Fruit fly (Drosophila melanogaster) whole organism, wandering third instar larva: ENCODE measurements around the gene Tango6.

Experiments
- Abd-B ChIP-seq: fragments of >200 bp; optimal IDR thresholded peaks from 2 replicates; lab custom pipeline; 2017; ENCODE audit warnings: missing biosample characterization, missing genetic modification characterization
- CG32264 ChIP-seq: fragments of 200-800 bp; sonication (Bioruptor generic); optimal IDR thresholded peaks from 2 replicates; lab custom pipeline; 2016; ENCODE audit warnings: missing biosample characterization, missing genetic modification characterization
- CG9705 ChIP-seq: fragments of 200-800 bp; sonication (Bioruptor generic); optimal IDR thresholded peaks from 2 replicates; lab custom pipeline; 2018; ENCODE audit warnings: missing biosample characterization, mild to moderate bottlenecking, missing genetic modification characterization
- CrebA ChIP-seq: fragments of 200-800 bp; sonication (Bioruptor generic); optimal IDR thresholded peaks from 2 replicates; lab custom pipeline; 2016; ENCODE audit warnings: missing biosample characterization, mild to moderate bottlenecking, missing genetic modification characterization, borderline replicate concordance
- Dfd ChIP-seq: fragments of >200 bp; optimal IDR thresholded peaks from 2 replicates; lab custom pipeline; 2017; ENCODE audit warnings: missing biosample characterization, missing genetic modification characterization
- Dif ChIP-seq: fragments of 200-275, 200-300 bp; sonication (Bioruptor generic); optimal IDR thresholded peaks from 2 replicates; lab custom pipeline; 2018; ENCODE audit warnings: missing biosample characterization, missing genetic modification characterization; ENCODE audit not compliant: partially characterized antibody
- GATAd ChIP-seq: sonication (Bioruptor generic); optimal IDR thresholded peaks from 2 replicates; lab custom pipeline; 2016; ENCODE audit warnings: missing biosample characterization, missing genetic modification characterization
- HLH106 ChIP-seq: fragments of 200-800 bp; optimal IDR thresholded peaks from 3 replicates; lab custom pipeline; 2019; ENCODE audit warnings: missing biosample characterization, mild to moderate bottlenecking, missing genetic modification characterization, moderate library complexity
- Hr78 ChIP-seq: fragments of >200 bp; optimal IDR thresholded peaks from 2 replicates; lab custom pipeline; 2017; ENCODE audit warnings: missing biosample characterization, missing genetic modification characterization
- Hr83 ChIP-seq: fragments of 200-300 bp; sonication (Bioruptor generic); optimal IDR thresholded peaks from 2 replicates; lab custom pipeline; 2016; ENCODE audit warnings: missing biosample characterization, mild to moderate bottlenecking, missing genetic modification characterization, moderate library complexity; ENCODE audit not compliant: poor library complexity, severe bottlenecking
- Jra ChIP-seq: sonication (Bioruptor generic); optimal IDR thresholded peaks from 2 replicates; lab custom pipeline; 2016; ENCODE audit warnings: missing biosample characterization, missing genetic modification characterization
- Mio ChIP-seq: sonication (Bioruptor generic); optimal IDR thresholded peaks from 2 replicates; lab custom pipeline; 2016; ENCODE audit warnings: missing biosample characterization, missing genetic modification characterization
- Myc ChIP-seq: fragments of >200 bp; optimal IDR thresholded peaks from 2 replicates; lab custom pipeline; 2017
- N ChIP-seq: fragments of >200 bp; optimal IDR thresholded peaks from 2 replicates; lab custom pipeline; 2018; ENCODE audit warnings: missing biosample characterization, missing external identifiers, missing genetic modification characterization
- OdsH ChIP-seq: fragments of 200-800 bp; sonication (Bioruptor generic); optimal IDR thresholded peaks from 2 replicates; lab custom pipeline; 2016; ENCODE audit warnings: missing biosample characterization, mild to moderate bottlenecking, missing genetic modification characterization
- Rel ChIP-seq, 2 experiments: fragments of 200-800 bp; sonication (Bioruptor generic) in 1 of 2; optimal IDR thresholded peaks; 2 replicates in 1 of 2; 3 replicates in 1 of 2; lab custom pipeline; 2016 to 2019; ENCODE audit warnings: mild to moderate bottlenecking in 2 of 2, missing biosample characterization in 2 of 2, missing genetic modification characterization in 2 of 2, moderate library complexity in 1 of 2
- Sp1 ChIP-seq: fragments of 200-800 bp; sonication (Bioruptor generic); optimal IDR thresholded peaks from 3 replicates; lab custom pipeline; 2019; ENCODE audit warnings: missing biosample characterization, mild to moderate bottlenecking, missing genetic modification characterization, moderate library complexity
- Vsx2 ChIP-seq: fragments of 200-300, 225-300 bp; sonication (Bioruptor generic); optimal IDR thresholded peaks from 2 replicates; lab custom pipeline; 2018; ENCODE audit warnings: missing biosample characterization, missing genetic modification characterization; ENCODE audit not compliant: partially characterized antibody
- br ChIP-seq: fragments of 200-800 bp; sonication (Bioruptor generic); optimal IDR thresholded peaks from 2 replicates; lab custom pipeline; 2016; ENCODE audit warnings: missing biosample characterization, missing genetic modification characterization
- brk ChIP-seq: fragments of 200-800 bp; sonication (Bioruptor generic); optimal IDR thresholded peaks from 2 replicates; lab custom pipeline; 2016; ENCODE audit warnings: missing biosample characterization, mild to moderate bottlenecking, missing genetic modification characterization
- dmrt93B ChIP-seq: fragments of 200-800 bp; sonication (Bioruptor generic); optimal IDR thresholded peaks from 2 replicates; lab custom pipeline; 2018; ENCODE audit warnings: missing biosample characterization, mild to moderate bottlenecking, missing genetic modification characterization
- dsf ChIP-seq: sonication (Bioruptor generic); optimal IDR thresholded peaks from 2 replicates; lab custom pipeline; 2016; ENCODE audit warnings: missing biosample characterization, missing genetic modification characterization, borderline replicate concordance
- ey ChIP-seq: fragments of 200-800 bp; sonication (Bioruptor generic); optimal IDR thresholded peaks from 2 replicates; lab custom pipeline; 2016; ENCODE audit warnings: missing biosample characterization, missing genetic modification characterization
- foxo ChIP-seq, 2 experiments: fragments of 200-800 bp; sonication (Bioruptor generic); optimal IDR thresholded peaks; 2 replicates in 1 of 2; 3 replicates in 1 of 2; lab custom pipeline; 2016 to 2017; ENCODE audit warnings: missing biosample characterization in 2 of 2, missing genetic modification characterization in 2 of 2
- h ChIP-seq: fragments of 200-800 bp; sonication (Bioruptor generic); optimal IDR thresholded peaks from 3 replicates; lab custom pipeline; 2016; ENCODE audit warnings: missing biosample characterization, mild to moderate bottlenecking, missing genetic modification characterization
- jim ChIP-seq: fragments of 175-275, 200-325 bp; sonication (Bioruptor generic); optimal IDR thresholded peaks from 2 replicates; lab custom pipeline; 2016; ENCODE audit warnings: missing biosample characterization, mild to moderate bottlenecking, missing genetic modification characterization
- lola ChIP-seq: fragments of >200 bp; optimal IDR thresholded peaks from 2 replicates; lab custom pipeline; 2017; ENCODE audit warnings: missing biosample characterization, missing genetic modification characterization
- pan ChIP-seq: fragments of >200 bp; optimal IDR thresholded peaks from 2 replicates; lab custom pipeline; 2017
- psq ChIP-seq: fragments of 200-800 bp; sonication (Bioruptor generic); optimal IDR thresholded peaks from 3 replicates; lab custom pipeline; 2017; ENCODE audit warnings: missing biosample characterization, mild to moderate bottlenecking, missing genetic modification characterization, moderate library complexity
- rgr ChIP-seq: fragments of 200-800 bp; sonication (Bioruptor generic); optimal IDR thresholded peaks from 3 replicates; lab custom pipeline; 2016; ENCODE audit warnings: missing biosample characterization, mild to moderate bottlenecking, missing genetic modification characterization
- sage ChIP-seq: fragments of 200-800 bp; sonication (Bioruptor generic); optimal IDR thresholded peaks from 2 replicates; lab custom pipeline; 2016; ENCODE audit warnings: missing biosample characterization, mild to moderate bottlenecking, missing genetic modification characterization
- sv ChIP-seq: fragments of 200-800 bp; sonication (Bioruptor generic); optimal IDR thresholded peaks from 3 replicates; lab custom pipeline; 2016; ENCODE audit warnings: missing biosample characterization, missing genetic modification characterization
- usp ChIP-seq: fragments of >200 bp; optimal IDR thresholded peaks from 2 replicates; lab custom pipeline; 2017; ENCODE audit warnings: missing biosample characterization, missing genetic modification characterization
- woc ChIP-seq: sonication (Bioruptor generic); optimal IDR thresholded peaks from 2 replicates; lab custom pipeline; 2016; ENCODE audit warnings: missing biosample characterization, mild to moderate bottlenecking, missing genetic modification characterization

Tango6 gene

DNA sequence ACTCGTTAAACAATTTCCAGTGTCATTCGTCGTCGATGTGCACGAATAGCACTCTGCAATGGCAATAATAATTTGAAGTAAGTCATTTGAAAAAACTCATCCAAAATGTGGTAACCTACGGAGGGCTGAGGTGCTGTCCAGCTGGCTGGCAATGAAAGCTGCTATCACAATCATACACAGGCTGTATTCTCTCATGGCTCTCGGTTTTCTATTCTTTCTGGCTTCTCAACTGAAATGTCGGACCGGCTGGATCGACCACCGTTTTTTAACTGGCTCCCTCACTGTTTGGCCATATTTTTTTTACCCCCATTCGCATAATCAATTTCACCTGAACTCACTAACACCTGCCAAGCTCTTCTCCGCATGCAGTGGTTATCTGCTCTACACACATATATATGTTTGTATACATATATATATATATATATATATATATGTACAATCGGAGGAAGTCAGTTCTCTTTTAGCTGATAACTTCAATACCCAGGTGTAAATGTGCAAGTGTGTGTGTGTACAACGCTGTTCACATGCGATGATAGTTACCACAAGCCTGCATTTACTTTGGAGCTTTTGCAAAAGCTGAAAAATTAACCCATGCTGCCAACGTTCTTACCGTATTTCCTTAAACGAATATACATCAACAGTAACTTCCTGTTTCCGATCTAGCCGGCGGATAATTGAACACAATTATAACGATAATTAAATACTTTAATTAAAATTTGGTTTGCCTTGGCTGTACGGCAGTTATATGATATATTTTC is 27.0 kb downstream of the Tango6 start, which contains the start of gene CG10650:
CG10650 (minus strand) TSS at position 275 of the 758 bp plus-strand sequence.
- TF ChIP-seq HLH106 (tag; lab: Kevin White, UChicago), result no peak
- TF ChIP-seq psq (GFP tag; lab: Kevin White, UChicago), result no peak
- TF ChIP-seq brk (GFP tag; lab: Kevin White, UChicago), result no peak
- TF ChIP-seq h (GFP tag; lab: Kevin White, UChicago), result peak; percentile 20
- TF ChIP-seq jim (GFP tag; lab: Kevin White, UChicago), result no peak
- TF ChIP-seq CrebA (GFP tag; lab: Kevin White, UChicago), result no peak
- TF ChIP-seq CG32264, result no peak
- no peak for TF ChIP-seq Sp1 (GFP tag; lab: Kevin White, UChicago)
- TF ChIP-seq, all 38 proteins: peak for 1

DNA sequence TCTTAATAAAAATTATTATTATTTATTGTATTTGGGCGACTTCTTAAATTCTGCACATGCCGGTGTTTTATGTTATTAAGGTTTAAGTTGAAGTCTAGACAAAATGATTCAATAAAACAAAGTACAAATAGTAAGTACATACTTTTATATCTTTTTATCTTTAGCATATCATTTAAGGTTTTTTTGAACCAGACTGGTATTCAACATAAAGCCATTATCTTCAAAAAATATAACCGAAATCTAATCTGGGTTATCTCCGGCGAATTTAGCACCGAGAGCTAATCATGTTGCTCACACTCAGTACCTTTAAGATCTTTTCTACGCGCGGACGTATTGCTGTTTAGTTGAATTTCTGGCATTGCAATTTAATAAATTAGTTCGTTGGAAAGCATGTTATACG is 28.3 kb downstream of the Tango6 start, which contains the start of gene CG31792:
CG31792 (plus strand) TSS at position 301 of the 400 bp plus-strand sequence.
- TF ChIP-seq Vsx2 (GFP tag; lab: Kevin White, UChicago) (no peak), Dfd (GFP tag; lab: Kevin White, UChicago) (no peak)

DNA sequence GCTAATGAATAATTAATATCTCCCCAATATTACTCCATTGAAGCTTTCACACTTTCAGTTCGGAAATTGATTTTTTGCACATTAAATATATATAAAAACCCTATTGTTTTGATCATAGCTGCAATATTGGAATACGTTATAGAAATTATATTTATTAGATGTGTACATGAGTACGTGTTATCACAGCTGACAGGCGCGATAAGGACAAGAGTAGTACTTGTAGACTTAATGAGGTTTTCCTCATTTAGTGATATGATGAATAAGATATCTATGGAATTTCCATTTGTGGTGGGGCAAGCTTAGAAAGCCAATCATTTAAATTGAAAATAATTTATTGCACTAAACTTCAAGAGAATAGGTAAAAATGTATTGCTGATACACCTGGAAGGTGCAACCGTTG is 33.6 kb downstream of the Tango6 start:
- no peak for TF ChIP-seq h (GFP tag; lab: Kevin White, UChicago)
- TF ChIP-seq HLH106 (tag; lab: Kevin White, UChicago), result no peak
- TF ChIP-seq psq (GFP tag; lab: Kevin White, UChicago), result no peak
- no peak for TF ChIP-seq rgr (GFP tag; lab: Kevin White, UChicago)
- no peak for TF ChIP-seq Jra
- TF ChIP-seq lola, result no peak
- no peak for TF ChIP-seq sage
- TF ChIP-seq sv (GFP tag; lab: Kevin White, UChicago), result no peak
- TF ChIP-seq foxo (GFP tag; optimal IDR thresholded peaks at IDR 0.05; lab: Kevin White, UChicago), result no peak

DNA sequence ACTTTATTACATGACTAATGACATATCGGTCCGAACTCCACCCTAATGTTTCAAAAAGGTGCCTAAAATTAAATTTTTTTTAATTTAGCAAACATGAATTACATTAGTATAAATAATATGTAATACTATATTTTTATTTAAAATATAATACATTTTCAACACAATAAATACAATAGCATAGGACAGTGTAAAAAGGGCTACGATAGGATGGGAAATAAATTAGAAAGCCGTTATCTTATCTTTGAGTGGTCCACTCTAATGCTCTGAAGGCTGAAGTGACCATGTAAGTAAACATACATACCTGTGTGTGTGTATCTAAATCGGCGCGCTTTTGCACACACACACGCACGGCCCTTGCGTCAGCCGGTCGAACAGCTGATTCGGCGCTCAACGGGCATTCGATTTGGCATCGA is 34.1 kb downstream of the Tango6 start, which contains the start of gene CG31793:
CG31793 (plus strand) TSS at position 409 of the 413 bp plus-strand sequence.
- TF ChIP-seq h (GFP tag; lab: Kevin White, UChicago) (peak; percentile 63), foxo (GFP tag; optimal IDR thresholded peaks at IDR 0.05; lab: Kevin White, UChicago) (peak in 1 of 2 experiments; percentile 32), Hr78 (GFP tag; lab: Kevin White, UChicago) (no peak), Sp1 (GFP tag; lab: Kevin White, UChicago) (peak; percentile 50), psq (GFP tag; lab: Kevin White, UChicago) (peak; percentile 41), OdsH (GFP tag; lab: Kevin White, UChicago) (peak; percentile 60), sv (GFP tag; lab: Kevin White, UChicago) (peak; percentile 22), Mio (GFP tag; lab: Kevin White, UChicago) (no peak), CG9705 (GFP tag; lab: Kevin White, UChicago) (no peak), rgr (GFP tag; lab: Kevin White, UChicago) (peak; percentile 68), Hr83 (GFP tag; lab: Kevin White, UChicago) (peak; percentile 39), HLH106 (tag; lab: Kevin White, UChicago) (peak; percentile 57)

dm6 chr2L:19009130-19009529 is 40.3 kb downstream of the Tango6 start, which contains the start of gene RpL30:
TSS of gene RpL30 (minus strand) at chr2L:19009306.
- no peak for TF ChIP-seq Abd-B
- TF ChIP-seq Rel (GFP tag; optimal IDR thresholded peaks at IDR 0.05; lab: Kevin White, UChicago), result no peak
- peak; percentile 78 for TF ChIP-seq Rel (tag; optimal IDR thresholded peaks at IDR 0.05; lab: Kevin White, UChicago)
- TF ChIP-seq Hr83 (GFP tag; lab: Kevin White, UChicago), result peak; percentile 85
- no peak for TF ChIP-seq N (GFP tag; lab: Kevin White, UChicago)
- TF ChIP-seq sv (GFP tag; lab: Kevin White, UChicago), result peak; percentile 88
- peak; percentile 92 for TF ChIP-seq Sp1 (GFP tag; lab: Kevin White, UChicago)
- TF ChIP-seq jim (GFP tag; lab: Kevin White, UChicago), result no peak
- TF ChIP-seq h (GFP tag; lab: Kevin White, UChicago), result peak; percentile 90
- TF ChIP-seq dsf (GFP tag; lab: Kevin White, UChicago), result peak; percentile 22
- no peak for TF ChIP-seq GATAd (GFP tag; lab: Kevin White, UChicago)
- TF ChIP-seq br (GFP tag; lab: Kevin White, UChicago), result peak; percentile 90
- peak; percentile 94 for TF ChIP-seq rgr (GFP tag; lab: Kevin White, UChicago)
- peak; percentile 87 for TF ChIP-seq dmrt93B (GFP tag; lab: Kevin White, UChicago)
- peak; percentile 71 for TF ChIP-seq Jra
- TF ChIP-seq foxo (GFP tag; optimal IDR thresholded peaks at IDR 0.05; lab: Kevin White, UChicago), result peak; percentile 46 to 79
- peak; percentile 78 for TF ChIP-seq HLH106 (tag; lab: Kevin White, UChicago)
- peak; percentile 56 for TF ChIP-seq psq (GFP tag; lab: Kevin White, UChicago)
- TF ChIP-seq Vsx2 (GFP tag; lab: Kevin White, UChicago), result no peak
- peak; percentile 33 for TF ChIP-seq sage
- TF ChIP-seq CG32264, result peak; percentile 68
- peak; percentile 54 for TF ChIP-seq ey (GFP tag; lab: Kevin White, UChicago)
- peak; percentile 51 for TF ChIP-seq woc (GFP tag; lab: Kevin White, UChicago)
- TF ChIP-seq Dif (GFP tag; lab: Kevin White, UChicago), result peak; percentile 49
- TF ChIP-seq pan, result no peak
- TF ChIP-seq Mio (GFP tag; lab: Kevin White, UChicago), result peak; percentile 71
- TF ChIP-seq CG9705 (GFP tag; lab: Kevin White, UChicago), result peak; percentile 87
- TF ChIP-seq Dfd (GFP tag; lab: Kevin White, UChicago), result no peak
- TF ChIP-seq CrebA (GFP tag; lab: Kevin White, UChicago), result no peak
- TF ChIP-seq Myc (lab: Kevin White, UChicago), result peak; percentile 97
- no peak for TF ChIP-seq usp (GFP tag; lab: Kevin White, UChicago)
- TF ChIP-seq OdsH (GFP tag; lab: Kevin White, UChicago), result peak; percentile 82
- no peak for TF ChIP-seq lola
- no peak for TF ChIP-seq Hr78 (GFP tag; lab: Kevin White, UChicago)
